Worm (Caenorhabditis elegans) whole organism, L2 larva: ENCODE data around the gene ncr-1.

ENCODE experiments used
- ama-1 ChIP-seq: fragments of 150-350 bp; optimal IDR thresholded peaks from 2 replicates; lab custom pipeline; 2018; ENCODE audit warnings: inconsistent platforms
- nhr-11 ChIP-seq: fragments of 150-350 bp; optimal IDR thresholded peaks from 2 replicates; lab custom pipeline; 2014; ENCODE audit warnings: missing biosample characterization, missing genetic modification characterization
- nhr-77 ChIP-seq: fragments of 150-350 bp; optimal IDR thresholded peaks from 2 replicates; lab custom pipeline; 2014; ENCODE audit warnings: missing biosample characterization, missing genetic modification characterization
- unc-39 ChIP-seq: fragments of 150-350 bp; optimal IDR thresholded peaks from 2 replicates; lab custom pipeline; 2014; ENCODE audit warnings: missing biosample characterization, missing genetic modification characterization
- zag-1 ChIP-seq: fragments of 150-350 bp; optimal IDR thresholded peaks from 2 replicates; lab custom pipeline; 2014; ENCODE audit warnings: missing biosample characterization, missing genetic modification characterization

DNA sequence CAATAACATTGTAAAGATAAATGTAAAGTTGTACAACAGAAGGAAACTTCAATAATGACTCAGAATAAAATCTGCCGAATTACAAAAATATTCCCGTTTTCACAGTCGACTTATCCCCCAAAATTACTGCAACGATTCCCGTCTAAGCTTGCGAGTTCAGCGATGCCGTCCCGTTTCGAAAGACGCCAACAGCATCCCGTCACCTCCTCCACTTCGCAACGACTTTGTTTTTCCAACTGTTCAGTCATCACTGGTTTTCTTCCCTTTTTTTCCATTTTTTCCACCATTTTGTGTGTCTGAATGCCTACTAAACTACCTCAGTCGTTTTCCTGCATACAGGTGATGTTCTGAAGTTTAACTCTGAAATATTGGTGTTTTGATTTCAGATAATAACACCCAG lies 48.0 kb downstream of the ncr-1 start, which contains the start of gene F15A8.1:
- no peak for TF ChIP-seq nhr-77
- no peak for TF ChIP-seq ama-1
- TF ChIP-seq unc-39, result no peak
- TF ChIP-seq nhr-11, result no peak
- TF ChIP-seq zag-1 (tag; lab: Kevin White, UChicago), result no peak
